Fruit fly (Drosophila melanogaster) whole organism, pupa: ENCODE results near the gene Mink.

Experiments
- CG10348 ChIP-seq: fragments of 200-800 bp; sonication (Bioruptor generic); IDR thresholded peaks from 2 replicates; pipeline ENCODE4 v1.3.6; 2022; ENCODE audit warnings: missing biosample characterization, missing genetic modification characterization
- CG13204 ChIP-seq: fragments of 200-800 bp; sonication (Bioruptor generic); optimal IDR thresholded peaks from 2 replicates; lab custom pipeline; 2018; ENCODE audit warnings: missing biosample characterization, mild to moderate bottlenecking, missing genetic modification characterization, moderate library complexity
- CG14655 ChIP-seq: fragments of 200-800 bp; sonication (Bioruptor generic); optimal IDR thresholded peaks from 3 replicates; lab custom pipeline; 2017; ENCODE audit warnings: mild to moderate bottlenecking, missing biosample characterization, missing genetic modification reagents, missing genetic modification characterization
- CG15710 ChIP-seq: fragments of 200-800 bp; sonication (Bioruptor generic); optimal IDR thresholded peaks from 2 replicates; lab custom pipeline; 2018; ENCODE audit warnings: missing biosample characterization, mild to moderate bottlenecking, missing genetic modification characterization, moderate library complexity
- CG32121 ChIP-seq: fragments of 200-800 bp; sonication (Bioruptor generic); IDR thresholded peaks from 2 replicates; pipeline ENCODE4 v1.3.6; 2022; ENCODE audit warnings: missing biosample characterization, missing genetic modification characterization
- CG34367 ChIP-seq: fragments of 200-800 bp; sonication (Bioruptor generic); optimal IDR thresholded peaks from 2 replicates; lab custom pipeline; 2018; ENCODE audit warnings: missing biosample characterization, mild to moderate bottlenecking, missing genetic modification characterization
- CG8159 ChIP-seq: fragments of 200-800 bp; sonication (Bioruptor generic); optimal IDR thresholded peaks from 3 replicates; lab custom pipeline; 2018; ENCODE audit warnings: missing biosample characterization, mild to moderate bottlenecking, missing genetic modification characterization, moderate library complexity
- CG8301 ChIP-seq: fragments of 200-800 bp; sonication (Bioruptor generic); optimal IDR thresholded peaks from 2 replicates; lab custom pipeline; 2018; ENCODE audit warnings: missing biosample characterization, mild to moderate bottlenecking, missing genetic modification characterization
- D1 ChIP-seq: fragments of 200-800 bp; sonication (Bioruptor generic); optimal IDR thresholded peaks from 2 replicates; lab custom pipeline; 2018; ENCODE audit warnings: missing biosample characterization, mild to moderate bottlenecking, missing genetic modification characterization, moderate library complexity
- EcR ChIP-seq: fragments of 200-800 bp; sonication (Bioruptor generic); optimal IDR thresholded peaks from 3 replicates; lab custom pipeline; 2019; ENCODE audit warnings: missing biosample characterization, missing genetic modification characterization, mild to moderate bottlenecking, moderate library complexity, missing genetic modification reagents
- fd96Ca ChIP-seq: fragments of 200-800 bp; sonication (Bioruptor generic); IDR thresholded peaks from 3 replicates; pipeline ENCODE4 v1.3.6; 2022; ENCODE audit warnings: missing biosample characterization, missing genetic modification characterization
- gl ChIP-seq: fragments of 200-800 bp; sonication (Bioruptor generic); optimal IDR thresholded peaks from 2 replicates; lab custom pipeline; 2018; ENCODE audit warnings: missing biosample characterization, mild to moderate bottlenecking, missing genetic modification characterization
- rn ChIP-seq: fragments of 200-800 bp; sonication (Bioruptor generic); IDR thresholded peaks from 2 replicates; pipeline ENCODE4 v1.3.6; 2022; ENCODE audit warnings: missing biosample characterization, missing genetic modification characterization

DNA sequence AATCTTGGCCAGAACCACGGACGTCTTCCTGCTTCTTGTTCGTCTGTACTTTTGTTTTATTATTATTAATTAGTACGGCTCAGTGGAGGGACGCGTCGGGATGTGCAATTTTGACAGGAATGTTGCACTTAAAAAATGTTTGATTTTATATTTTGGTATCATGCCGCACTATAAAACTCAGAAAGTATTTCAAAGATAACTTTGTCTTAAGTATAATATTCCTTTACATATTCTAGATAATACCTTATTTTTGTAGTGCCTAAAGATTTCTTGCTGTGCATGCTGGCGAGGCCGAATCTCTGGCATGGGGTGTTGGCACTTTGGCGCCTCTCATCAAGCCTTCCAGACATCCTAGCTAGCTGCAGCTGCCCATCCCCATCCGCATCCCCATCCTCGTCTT, 30.9 kb downstream of the Mink start:
- TF ChIP-seq CG15710 (tag; lab: Kevin White, UChicago) (peak; percentile 56), EcR (GFP tag; lab: Kevin White, UChicago) (no peak), CG10348 (GFP tag; lab: Robert Waterston, UW) (no peak), CG8301 (tag; lab: Kevin White, UChicago) (no peak), CG8159 (peak; percentile 66), CG32121 (GFP tag; lab: Robert Waterston, UW) (no peak), CG34367 (tag; lab: Kevin White, UChicago) (peak; percentile 66), CG14655 (no peak), gl (tag; lab: Kevin White, UChicago) (peak; percentile 27), fd96Ca (GFP tag; lab: Robert Waterston, UW) (no peak), D1 (tag; lab: Kevin White, UChicago) (no peak), CG13204 (no peak), rn (GFP tag; lab: Robert Waterston, UW) (no peak)
